Fruit fly (Drosophila melanogaster) whole organism, embryonic: ENCODE data around the gene CG7377.

ENCODE experiments used
- ATbp ChIP-seq: fragments of 200-800 bp; sonication (Bioruptor generic); optimal IDR thresholded peaks from 2 replicates; lab custom pipeline; 2017; ENCODE audit warnings: missing biosample characterization, mild to moderate bottlenecking, missing genetic modification characterization, missing genetic modification reagents
- Adf1 ChIP-seq: fragments of 200-800 bp; sonication (Bioruptor generic); IDR thresholded peaks from 2 replicates; pipeline ENCODE4 v1.3.6; 2022; ENCODE audit warnings: missing biosample characterization, missing genetic modification characterization
- CG10543 ChIP-seq: fragments of 200-800 bp; sonication (Bioruptor generic); optimal IDR thresholded peaks from 3 replicates; lab custom pipeline; 2017; ENCODE audit warnings: missing biosample characterization, mild to moderate bottlenecking, missing genetic modification characterization, moderate library complexity
- CG11398 ChIP-seq: fragments of 200-800 bp; sonication (Bioruptor generic); optimal IDR thresholded peaks from 2 replicates; lab custom pipeline; 2016; ENCODE audit warnings: missing biosample characterization, missing genetic modification characterization
- CG11696 ChIP-seq: fragments of 200-800 bp; sonication (Bioruptor generic); IDR thresholded peaks from 2 replicates; pipeline ENCODE4 v1.3.6; 2022; ENCODE audit warnings: missing biosample characterization, missing genetic modification characterization
- CG14441 ChIP-seq: fragments of 200-800 bp; sonication (Bioruptor generic); IDR thresholded peaks from 2 replicates; pipeline ENCODE4 v1.3.6; 2022; ENCODE audit warnings: missing biosample characterization, missing genetic modification characterization
- CG15011 ChIP-seq: fragments of 200-800 bp; sonication (Bioruptor generic); optimal IDR thresholded peaks from 3 replicates; lab custom pipeline; 2018; ENCODE audit warnings: missing biosample characterization, mild to moderate bottlenecking, missing genetic modification characterization
- CG17829 ChIP-seq: fragments of 200-800 bp; optimal IDR thresholded peaks from 2 replicates; lab custom pipeline; 2019; ENCODE audit warnings: missing biosample characterization, mild to moderate bottlenecking, missing genetic modification characterization, moderate library complexity
- CG1792 ChIP-seq: fragments of 200-800 bp; sonication (Bioruptor generic); optimal IDR thresholded peaks from 2 replicates; lab custom pipeline; 2016; ENCODE audit warnings: missing biosample characterization, missing genetic modification characterization
- CG31224 ChIP-seq: fragments of 200-800 bp; sonication (Bioruptor generic); IDR thresholded peaks from 2 replicates; pipeline ENCODE4 v1.3.6; 2022; ENCODE audit warnings: missing biosample characterization, missing genetic modification characterization
- CG32532 ChIP-seq: fragments of 200-800 bp; sonication (Bioruptor generic); IDR thresholded peaks from 2 replicates; pipeline ENCODE4 v1.3.6; 2022; ENCODE audit warnings: missing biosample characterization, missing genetic modification characterization
- CG6175 ChIP-seq: fragments of 200-800 bp; sonication (Bioruptor generic); IDR thresholded peaks from 3 replicates; pipeline ENCODE4 v1.3.6; 2022; ENCODE audit warnings: missing biosample characterization, missing genetic modification characterization
- CG6254 ChIP-seq: fragments of 200-800 bp; sonication (Bioruptor generic); optimal IDR thresholded peaks from 3 replicates; lab custom pipeline; 2017; ENCODE audit warnings: mild to moderate bottlenecking, missing biosample characterization, missing genetic modification reagents, missing genetic modification characterization
- CG6854 ChIP-seq: fragments of 200-800 bp; sonication (Bioruptor generic); optimal IDR thresholded peaks from 3 replicates; lab custom pipeline; 2017; ENCODE audit warnings: missing biosample characterization, mild to moderate bottlenecking, missing genetic modification characterization
- CG7745 ChIP-seq: fragments of 200-800 bp; sonication (Bioruptor generic); optimal IDR thresholded peaks from 2 replicates; lab custom pipeline; 2018; ENCODE audit warnings: missing biosample characterization, mild to moderate bottlenecking, missing genetic modification characterization, moderate library complexity
- CG7928 ChIP-seq: fragments of 200-800 bp; sonication (Bioruptor generic); optimal IDR thresholded peaks from 2 replicates; lab custom pipeline; 2017; ENCODE audit warnings: missing biosample characterization, mild to moderate bottlenecking, missing genetic modification characterization
- CG8281 ChIP-seq: fragments of 200-800 bp; sonication (Bioruptor generic); optimal IDR thresholded peaks from 2 replicates; lab custom pipeline; 2018; ENCODE audit warnings: missing biosample characterization, mild to moderate bottlenecking, missing genetic modification characterization, moderate library complexity
- CG8765 ChIP-seq: fragments of 200-800 bp; sonication (Bioruptor generic); IDR thresholded peaks from 2 replicates; pipeline ENCODE4 v1.3.6; 2022; ENCODE audit warnings: missing biosample characterization, missing genetic modification characterization
- CG9932 ChIP-seq: fragments of 200-800 bp; sonication (Bioruptor generic); IDR thresholded peaks from 2 replicates; pipeline ENCODE4 v1.3.6; 2022; ENCODE audit warnings: missing biosample characterization, missing genetic modification characterization
- Dek ChIP-seq: fragments of 200-800 bp; sonication (Bioruptor generic); optimal IDR thresholded peaks from 3 replicates; lab custom pipeline; 2019; ENCODE audit warnings: missing biosample characterization, mild to moderate bottlenecking, missing genetic modification characterization, moderate library complexity
- E2f2 ChIP-seq: fragments of 200-800 bp; sonication (Bioruptor generic); IDR thresholded peaks from 2 replicates; pipeline ENCODE4 v1.3.6; 2022; ENCODE audit warnings: missing biosample characterization, missing genetic modification characterization
- Hr39 ChIP-seq: fragments of >200 bp; optimal IDR thresholded peaks from 2 replicates; lab custom pipeline; 2017
- Hr51 ChIP-seq, 2 experiments: fragments of 200-800 bp; sonication (Bioruptor generic); optimal IDR thresholded peaks; 2 replicates in 1 of 2; 3 replicates in 1 of 2; lab custom pipeline; 2016 to 2018; ENCODE audit warnings: missing biosample characterization in 2 of 2, missing genetic modification characterization in 2 of 2, mild to moderate bottlenecking in 1 of 2, moderate library complexity in 1 of 2
- Hr78 ChIP-seq, 2 experiments: fragments of 200-800 bp in 1 of 2; fragments of >200 bp in 1 of 2; sonication (Bioruptor generic) in 1 of 2; optimal IDR thresholded peaks; 2 replicates each; lab custom pipeline; 2017 to 2019; ENCODE audit warnings: missing biosample characterization in 2 of 2, missing genetic modification characterization in 2 of 2, mild to moderate bottlenecking in 1 of 2, moderate library complexity in 1 of 2
- NFAT ChIP-seq: fragments of 200-800 bp; sonication (Bioruptor generic); IDR thresholded peaks from 2 replicates; pipeline ENCODE4 v1.3.6; 2022; ENCODE audit warnings: missing biosample characterization, missing genetic modification characterization
- Nf-YB ChIP-seq: fragments of 200-800 bp; sonication (Bioruptor generic); optimal IDR thresholded peaks from 3 replicates; lab custom pipeline; 2019; ENCODE audit warnings: missing biosample characterization, mild to moderate bottlenecking, missing genetic modification characterization, moderate library complexity
- Oaz ChIP-seq: fragments of 200-800 bp; sonication (Bioruptor generic); IDR thresholded peaks from 2 replicates; pipeline ENCODE4 v1.3.6; 2022; ENCODE audit warnings: missing biosample characterization, missing genetic modification characterization
- Rx ChIP-seq: fragments of 200-800 bp; sonication (Bioruptor generic); IDR thresholded peaks from 2 replicates; pipeline ENCODE4 v1.3.6; 2022; ENCODE audit warnings: missing biosample characterization, missing genetic modification characterization
- Xrp1 ChIP-seq: fragments of 200-800 bp; sonication (Bioruptor generic); IDR thresholded peaks from 2 replicates; pipeline ENCODE4 v1.3.6; 2022; ENCODE audit warnings: missing biosample characterization, missing genetic modification characterization
- br ChIP-seq: fragments of >200 bp; optimal IDR thresholded peaks from 2 replicates; lab custom pipeline; 2017
- cas ChIP-seq: fragments of 200-800 bp; sonication (Bioruptor generic); IDR thresholded peaks from 2 replicates; pipeline ENCODE4 v1.3.6; 2022; ENCODE audit warnings: missing biosample characterization, missing genetic modification characterization
- cato ChIP-seq: fragments of 200-800 bp; sonication (Bioruptor generic); optimal IDR thresholded peaks from 2 replicates; lab custom pipeline; 2016; ENCODE audit warnings: missing biosample characterization, missing genetic modification characterization, borderline replicate concordance
- caup ChIP-seq: fragments of 200-800 bp; sonication (Bioruptor generic); optimal IDR thresholded peaks from 3 replicates; lab custom pipeline; 2017; ENCODE audit warnings: missing biosample characterization, mild to moderate bottlenecking, missing genetic modification characterization, moderate library complexity; ENCODE audit not compliant: severe bottlenecking
- cwo ChIP-seq: fragments of 200-800 bp; sonication (Bioruptor generic); optimal IDR thresholded peaks from 3 replicates; lab custom pipeline; 2017; ENCODE audit warnings: missing biosample characterization, missing genetic modification characterization, mild to moderate bottlenecking, moderate library complexity, missing genetic modification reagents
- danr ChIP-seq: fragments of 200-800 bp; sonication (Bioruptor generic); IDR thresholded peaks from 2 replicates; pipeline ENCODE4 v1.3.6; 2022; ENCODE audit warnings: missing biosample characterization, missing genetic modification characterization
- dysf ChIP-seq: fragments of 200-800 bp; sonication (Bioruptor generic); IDR thresholded peaks from 3 replicates; pipeline ENCODE4 v1.3.6; 2022; ENCODE audit warnings: missing biosample characterization, missing genetic modification characterization
- en ChIP-seq: fragments of 200-800 bp; sonication (Bioruptor generic); optimal IDR thresholded peaks from 2 replicates; lab custom pipeline; 2016; ENCODE audit warnings: missing biosample characterization, missing genetic modification characterization
- fd96Cb ChIP-seq: fragments of 200-800 bp; sonication (Bioruptor generic); optimal IDR thresholded peaks from 2 replicates; lab custom pipeline; 2018; ENCODE audit warnings: missing biosample characterization, mild to moderate bottlenecking, missing genetic modification characterization, moderate library complexity
- fu2 ChIP-seq: fragments of 200-800 bp; sonication (Bioruptor generic); optimal IDR thresholded peaks from 2 replicates; lab custom pipeline; 2016; ENCODE audit warnings: missing biosample characterization, missing genetic modification characterization
- grn ChIP-seq: fragments of 200-800 bp; sonication (Bioruptor generic); optimal IDR thresholded peaks from 3 replicates; lab custom pipeline; 2017; ENCODE audit warnings: missing biosample characterization, missing genetic modification characterization
- mam ChIP-seq: fragments of 200-800 bp; sonication (Bioruptor generic); optimal IDR thresholded peaks from 3 replicates; lab custom pipeline; 2016; ENCODE audit warnings: missing biosample characterization, missing genetic modification characterization
- pros ChIP-seq: fragments of 200-800 bp; sonication (Bioruptor generic); optimal IDR thresholded peaks from 3 replicates; lab custom pipeline; 2019; ENCODE audit warnings: missing biosample characterization, mild to moderate bottlenecking, missing genetic modification characterization, moderate library complexity
- tap ChIP-seq: fragments of 200-800 bp; optimal IDR thresholded peaks from 3 replicates; lab custom pipeline; 2019; ENCODE audit warnings: missing biosample characterization, mild to moderate bottlenecking, missing genetic modification characterization, moderate library complexity
- tgo ChIP-seq: fragments of 200-800 bp; sonication (Bioruptor generic); IDR thresholded peaks from 3 replicates; pipeline ENCODE4 v1.3.6; 2022; ENCODE audit warnings: missing biosample characterization, missing genetic modification characterization
- tin ChIP-seq: fragments of 200-800 bp; sonication (Bioruptor generic); optimal IDR thresholded peaks from 3 replicates; lab custom pipeline; 2016; ENCODE audit warnings: missing biosample characterization, missing genetic modification characterization
- tio ChIP-seq: fragments of 200-800 bp; sonication (Bioruptor generic); optimal IDR thresholded peaks from 2 replicates; lab custom pipeline; 2017; ENCODE audit warnings: missing biosample characterization, missing genetic modification characterization, inconsistent platforms
- ttk ChIP-seq: fragments of 200-800 bp; sonication (Bioruptor generic); IDR thresholded peaks from 2 replicates; pipeline ENCODE4 v2.1.2; 2022; ENCODE audit warnings: missing biosample characterization, missing genetic modification characterization
- tx ChIP-seq: fragments of 200-800 bp; sonication (Bioruptor generic); optimal IDR thresholded peaks from 2 replicates; lab custom pipeline; 2016; ENCODE audit warnings: missing biosample characterization, missing genetic modification characterization
- unpg ChIP-seq: fragments of 200-800 bp; sonication (Bioruptor generic); optimal IDR thresholded peaks from 3 replicates; lab custom pipeline; 2018; ENCODE audit warnings: missing biosample characterization, mild to moderate bottlenecking, missing genetic modification characterization, moderate library complexity

The CG7377 gene

dm6 chr3L:11561946-11562760 lies 27.3 kb upstream of the CG7377 start, which contains the start of the genes CG7394 and Mob2 (continued):
- peak; percentile 68 for TF ChIP-seq cas (GFP tag; lab: Robert Waterston, UW)
- TF ChIP-seq cato = peak; percentile 82
- peak; percentile 88 for TF ChIP-seq unpg
- TF ChIP-seq CG15011 = peak; percentile 79
- TF ChIP-seq E2f2 (GFP tag; lab: Robert Waterston, UW) = peak; percentile 70
- peak; percentile 91 for TF ChIP-seq dysf (GFP tag; lab: Robert Waterston, UW)
- peak; percentile 62 for TF ChIP-seq CG6254
- TF ChIP-seq Hr78 (GFP tag; optimal IDR thresholded peaks at IDR 0.05; lab: Kevin White, UChicago) = peak in 1 of 2 experiments; percentile 40
- TF ChIP-seq en (GFP tag; lab: Kevin White, UChicago) = no peak
- peak; percentile 81 for TF ChIP-seq Dek (tag; lab: Kevin White, UChicago)
- peak; percentile 52; the same call in 1 of the 2 replicates for TF ChIP-seq CG11696
- peak; percentile 55 for TF ChIP-seq fu2 (GFP tag; lab: Kevin White, UChicago)
- TF ChIP-seq CG31224 (GFP tag; lab: Robert Waterston, UW) = peak; percentile 84
- peak; percentile 55; the same call in 1 of the 2 replicates for TF ChIP-seq Adf1 (GFP tag; lab: Robert Waterston, UW)
- TF ChIP-seq Rx (GFP tag; lab: Robert Waterston, UW) = peak; percentile 78
- peak; percentile 88 for TF ChIP-seq ttk (GFP tag; lab: Robert Waterston, UW)
- TF ChIP-seq danr (GFP tag; lab: Robert Waterston, UW) = peak; percentile 44
- TF ChIP-seq CG6854 (GFP tag; lab: Kevin White, UChicago) = no peak
- TF ChIP-seq pros = no peak
- TF ChIP-seq tgo (GFP tag; lab: Robert Waterston, UW) = peak; percentile 89
- peak; percentile 62 for TF ChIP-seq CG8281
- TF ChIP-seq ATbp = peak; percentile 74
- TF ChIP-seq CG14441 (GFP tag; lab: Robert Waterston, UW) = peak; percentile 88
- TF ChIP-seq CG11398 = no peak
- TF ChIP-seq grn (GFP tag; lab: Kevin White, UChicago) = peak; percentile 61
- TF ChIP-seq CG7745 (tag; lab: Kevin White, UChicago) = no peak
- peak; percentile 91 for TF ChIP-seq NFAT (GFP tag; lab: Robert Waterston, UW)
- TF ChIP-seq CG32532 = peak; percentile 94
- peak; percentile 83 for TF ChIP-seq CG6175 (GFP tag; lab: Robert Waterston, UW)
- TF ChIP-seq CG7928 (GFP tag; lab: Kevin White, UChicago) = peak; percentile 94
- TF ChIP-seq Hr39 (lab: Kevin White, UChicago) = peak; percentile 94
- TF ChIP-seq CG9932 (GFP tag; lab: Robert Waterston, UW) = peak; percentile 96
- TF ChIP-seq CG10543 (GFP tag; lab: Kevin White, UChicago) = peak; percentile 89
- TF ChIP-seq Nf-YB (GFP tag; lab: Kevin White, UChicago) = peak; percentile 73
- peak; percentile 81 for TF ChIP-seq tx (GFP tag; lab: Kevin White, UChicago)
- TF ChIP-seq cwo (GFP tag; lab: Kevin White, UChicago) = peak; percentile 78
- TF ChIP-seq Xrp1 (GFP tag; lab: Robert Waterston, UW) = peak; percentile 93
- peak; percentile 88 for TF ChIP-seq CG17829 (tag; lab: Kevin White, UChicago)
- peak; percentile 87 for TF ChIP-seq fd96Cb (tag; lab: Kevin White, UChicago)
- TF ChIP-seq Hr51 (GFP tag; optimal IDR thresholded peaks at IDR 0.05; lab: Kevin White, UChicago) = peak; percentile 88 to 92
- TF ChIP-seq tio = peak; percentile 87
- peak; percentile 94 for TF ChIP-seq tin (GFP tag; lab: Kevin White, UChicago)
- TF ChIP-seq Oaz = peak; percentile 79
- TF ChIP-seq br (lab: Kevin White, UChicago) = no peak
- peak; percentile 47 for TF ChIP-seq CG1792 (GFP tag; lab: Kevin White, UChicago)
- TF ChIP-seq mam (GFP tag; lab: Kevin White, UChicago) = peak; percentile 89
- TF ChIP-seq caup (GFP tag; lab: Kevin White, UChicago) = peak; percentile 83
- peak; percentile 70 for TF ChIP-seq CG8765
- peak; percentile 91 for TF ChIP-seq tap (tag; lab: Kevin White, UChicago)
